Worm (Caenorhabditis elegans): ENCODE measurements around the gene C24D10.2.
"Not testable (repeated sequence)": the region's sequence is repeated elsewhere in the genome, so short reads cannot be mapped to it uniquely, and the experiment has no call there.

The C24D10.2 gene

DNA sequence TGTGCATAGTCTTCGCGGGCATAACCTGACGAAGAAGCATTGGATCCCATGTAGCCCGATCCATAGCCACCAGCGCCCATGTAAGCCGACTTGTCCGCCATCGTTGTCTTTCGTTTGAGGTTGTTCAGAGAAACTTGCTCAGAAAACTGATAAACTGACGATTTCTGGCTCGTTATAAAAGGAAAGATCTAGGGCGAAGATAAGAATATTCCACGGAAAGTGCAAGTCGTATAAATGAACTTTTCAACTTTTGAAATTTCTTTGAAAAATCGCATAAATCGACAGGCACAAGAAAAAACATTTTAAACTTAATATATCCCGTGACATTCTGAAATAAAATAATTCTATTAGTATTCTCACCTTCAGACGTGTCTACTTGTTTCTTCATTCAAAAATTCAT is at the start of gene C24D10.2, which contains the start of gene nspd-3:
TSS of gene C24D10.2 (plus strand) at position 399 of the 400 bp plus-strand sequence.
TSS of gene nspd-3 (minus strand) at position 101 of the 400 bp plus-strand sequence.
- TF ChIP-seq gei-17 (GFP tag; optimal IDR thresholded peaks at IDR 0.05); F55B11.4 (tag; optimal IDR thresholded peaks at IDR 0.05; ENCODE audit: borderline replicate concordance, insufficient read depth); B0035.1 (tag; optimal IDR thresholded peaks at IDR 0.05): not testable (repeated sequence)

DNA sequence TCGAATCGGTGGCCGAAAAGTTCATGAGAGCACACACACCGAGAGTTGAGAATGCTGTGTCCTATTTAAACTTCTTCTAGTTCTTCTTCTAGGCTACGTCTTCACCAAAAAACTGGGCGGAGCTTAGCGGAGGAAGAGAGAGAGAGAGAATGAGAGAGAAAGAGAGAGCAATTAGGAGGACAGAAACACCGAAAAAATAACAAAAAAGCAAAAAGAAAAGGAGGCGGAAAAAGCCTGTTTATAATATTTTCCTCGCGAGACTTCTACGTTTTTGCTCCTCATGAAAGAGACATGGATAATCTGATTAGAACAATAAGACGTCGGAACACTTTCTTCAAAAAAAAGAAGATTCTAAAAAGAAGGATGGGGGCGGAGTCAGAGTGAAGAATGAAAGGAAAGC is 41.1 kb upstream of the C24D10.2 start, which contains the start of gene tkr-3:
TSS of gene tkr-3 (minus strand) at position 101 of the 400 bp plus-strand sequence.
- TF ChIP-seq tlf-1 (GFP tag; optimal IDR thresholded peaks at IDR 0.05) (no peak), egl-44 (GFP tag; IDR thresholded peaks at IDR 0.05) (no peak), lin-54 (GFP tag; optimal IDR thresholded peaks at IDR 0.05) (no peak)

DNA sequence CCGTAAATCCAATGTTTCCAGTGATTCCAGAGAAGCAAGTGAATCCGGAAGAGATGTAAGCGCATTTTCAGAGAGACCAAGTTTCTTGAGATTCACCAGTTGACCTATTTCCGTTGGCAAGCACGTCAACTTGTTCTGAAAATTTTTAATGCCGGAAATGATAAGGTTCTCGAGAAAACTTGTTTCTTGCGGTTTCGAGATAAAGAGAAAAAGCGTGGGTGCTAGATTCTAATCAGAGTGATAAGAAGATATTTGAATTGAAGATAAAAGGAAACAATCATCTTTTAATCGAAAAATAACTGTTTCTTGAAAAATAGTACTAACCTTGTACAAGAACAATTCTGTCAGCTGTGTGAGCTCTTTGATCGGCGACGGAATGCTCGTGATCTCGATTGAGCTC is 31.4 kb upstream of the C24D10.2 start:
- no peak for TF ChIP-seq rec-8 (tag; optimal IDR thresholded peaks at IDR 0.05)
- TF ChIP-seq T07F8.4 (tag; optimal IDR thresholded peaks at IDR 0.05), result no peak
- TF ChIP-seq Y95B8A.8 (GFP tag; IDR thresholded peaks at IDR 0.05), result no peak
- no peak for TF ChIP-seq egl-44 (GFP tag; IDR thresholded peaks at IDR 0.05)

DNA sequence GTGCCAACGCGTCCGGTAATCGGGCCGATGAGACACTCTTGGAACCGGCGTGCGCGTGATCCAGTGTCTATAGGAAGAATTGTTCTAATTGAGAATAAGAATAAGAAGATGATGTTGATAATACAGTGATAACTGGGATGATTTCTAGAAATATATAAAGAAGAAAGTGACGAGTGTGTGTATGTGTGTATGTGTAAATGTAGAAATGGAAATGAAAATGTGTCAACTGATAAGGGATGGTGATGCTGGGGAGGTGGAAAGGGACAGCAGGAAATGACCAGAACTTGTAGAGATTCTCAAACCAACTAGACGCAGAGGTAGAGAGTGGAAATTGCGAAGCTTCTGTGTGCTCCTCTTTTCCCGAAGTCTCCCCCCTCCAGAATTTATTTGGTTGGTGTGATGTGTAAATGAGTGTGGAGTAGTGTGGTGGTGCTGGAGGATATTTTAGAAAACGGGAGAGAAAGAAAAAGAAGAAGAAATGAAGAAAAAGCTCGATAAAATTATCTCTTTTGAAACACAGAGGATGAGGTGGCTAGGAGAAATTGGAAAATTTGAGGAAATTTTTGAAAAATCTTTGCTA is 29.3 kb upstream of the C24D10.2 start:
- peak; percentile 52 for TF ChIP-seq nhr-80 (tag; optimal IDR thresholded peaks at IDR 0.05)
- peak; percentile 22 to 77 for TF ChIP-seq let-607 (tag; optimal IDR thresholded peaks at IDR 0.05)
- TF ChIP-seq mcd-1 (GFP tag; IDR thresholded peaks at IDR 0.05), result no peak

DNA sequence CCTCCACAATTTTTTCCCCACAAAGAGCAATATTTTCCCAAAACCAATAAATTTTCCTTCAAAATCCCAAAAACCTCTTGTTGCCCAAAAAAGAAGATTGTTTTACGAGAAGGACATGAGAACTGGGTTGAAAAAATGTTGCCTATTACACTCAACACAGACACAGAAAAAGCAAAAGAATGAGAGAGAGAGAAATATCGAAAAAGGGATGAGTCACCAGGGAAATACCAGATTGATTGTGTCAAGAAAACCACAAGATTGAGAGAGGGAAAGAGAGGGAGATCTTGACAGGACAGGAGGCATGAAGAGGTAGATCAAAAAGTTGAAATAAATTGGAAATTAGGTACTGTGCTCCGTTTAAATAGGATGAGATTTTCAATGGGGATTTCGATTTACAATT is 28.3 kb upstream of the C24D10.2 start:
- TF ChIP-seq mcd-1 (GFP tag; IDR thresholded peaks at IDR 0.05) (no peak), lin-26 (GFP tag; IDR thresholded peaks at IDR 0.05) (no peak), let-607 (tag; optimal IDR thresholded peaks at IDR 0.05) (no peak), egl-18 (GFP tag; IDR thresholded peaks at IDR 0.05) (no peak), gei-17 (GFP tag; optimal IDR thresholded peaks at IDR 0.05) (no peak), repo-1 (tag; optimal IDR thresholded peaks at IDR 0.05) (no peak), dox-1 (GFP tag; IDR thresholded peaks at IDR 0.05) (no peak), F37B4.10 (GFP tag; IDR thresholded peaks at IDR 0.05) (no peak), hmg-1.2 (GFP tag; IDR thresholded peaks at IDR 0.05) (no peak), ama-1 (optimal IDR thresholded peaks at IDR 0.05) (no peak), ama-1 (GFP tag; optimal IDR thresholded peaks at IDR 0.05) (no peak), K12H6.12 (tag; optimal IDR thresholded peaks at IDR 0.05) (no peak), D2030.7 (GFP tag; IDR thresholded peaks at IDR 0.05) (no peak), ceh-100 (GFP tag; IDR thresholded peaks at IDR 0.05) (no peak), nhr-120 (GFP tag; IDR thresholded peaks at IDR 0.05) (no peak), attf-5 (GFP tag; optimal IDR thresholded peaks at IDR 0.05) (no peak), pha-4 (tag; optimal IDR thresholded peaks at IDR 0.05) (no peak), madf-10 (tag; optimal IDR thresholded peaks at IDR 0.05) (no peak), atf-7 (tag; optimal IDR thresholded peaks at IDR 0.05) (no peak)

ce11 chrIV:5136523-5136922 is 26.6 kb upstream of the C24D10.2 start:
- no peak for TF ChIP-seq hlh-26 (GFP tag; conservative IDR thresholded peaks at IDR 0.05)
- no peak for TF ChIP-seq K12H6.12 (tag; optimal IDR thresholded peaks at IDR 0.05)
- TF ChIP-seq egl-18 (GFP tag; IDR thresholded peaks at IDR 0.05), result no peak
- no peak for TF ChIP-seq F49E8.2 (tag; optimal IDR thresholded peaks at IDR 0.05; ENCODE audit: insufficient read depth)
- no peak for TF ChIP-seq Y95B8A.8 (GFP tag; IDR thresholded peaks at IDR 0.05)
- no peak for TF ChIP-seq B0261.1 (tag; optimal IDR thresholded peaks at IDR 0.05)
- TF ChIP-seq C17E4.6 (GFP tag; IDR thresholded peaks at IDR 0.05), result no peak
- no peak for TF ChIP-seq aptf-2 (GFP tag; conservative IDR thresholded peaks at IDR 0.05)
- no peak for TF ChIP-seq athp-1 (tag; optimal IDR thresholded peaks at IDR 0.05)
- TF ChIP-seq repo-1 (tag; optimal IDR thresholded peaks at IDR 0.05), result no peak
- TF ChIP-seq F55B11.4 (tag; optimal IDR thresholded peaks at IDR 0.05; ENCODE audit: borderline replicate concordance, insufficient read depth), result no peak
- no peak for TF ChIP-seq ama-1 (optimal IDR thresholded peaks at IDR 0.05)
- no peak for TF ChIP-seq ama-1 (GFP tag; optimal IDR thresholded peaks at IDR 0.05)
- TF ChIP-seq F57C9.4 (tag; optimal IDR thresholded peaks at IDR 0.05), result no peak
- no peak for TF ChIP-seq sea-2 (GFP tag; IDR thresholded peaks at IDR 0.05)
- TF ChIP-seq ztf-25 (GFP tag; IDR thresholded peaks at IDR 0.05), result no peak
- TF ChIP-seq ceh-100 (GFP tag; IDR thresholded peaks at IDR 0.05), result no peak
- no peak for TF ChIP-seq dpl-1 (GFP tag; optimal IDR thresholded peaks at IDR 0.05)

All from whole organism, young adult.